Worm (Caenorhabditis elegans): ENCODE data around the gene Y94H6A.7.

The Y94H6A.7 gene

DNA sequence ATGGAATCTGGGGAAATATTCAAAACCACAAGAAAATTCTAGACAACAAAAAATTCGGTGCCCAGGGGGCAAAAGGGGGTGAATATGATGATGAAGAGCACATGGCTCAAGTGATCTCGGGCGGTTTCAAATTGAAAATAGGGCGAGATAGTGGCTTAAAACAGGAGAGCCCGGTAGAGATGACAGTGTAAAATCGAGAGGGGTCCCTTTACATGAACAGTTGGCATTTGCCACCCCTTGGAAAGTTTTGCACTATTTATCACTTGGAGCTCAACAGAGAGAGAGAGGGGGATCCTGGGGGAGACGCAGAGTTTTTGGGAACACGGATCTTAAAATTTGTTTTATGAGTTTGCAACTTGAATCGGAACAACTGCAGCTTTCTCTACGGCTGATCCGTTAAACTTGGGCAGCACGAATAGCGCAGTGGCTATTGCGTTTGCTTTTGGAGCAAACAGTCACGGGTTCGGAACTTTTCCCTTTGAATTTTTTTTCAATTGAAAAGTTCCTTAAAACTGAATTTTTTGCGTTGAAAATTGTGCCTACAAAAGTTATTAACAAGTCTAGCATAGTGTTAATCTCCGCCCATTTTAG lies 50.9 kb downstream of the Y94H6A.7 start (continued):
- TF ChIP-seq snpc-1.3 (tag; optimal IDR thresholded peaks at IDR 0.05; ENCODE audit: insufficient read depth), result peak; percentile 44
- no peak for TF ChIP-seq attf-5 (GFP tag; optimal IDR thresholded peaks at IDR 0.05)
- peak in 1 of 2 experiments; percentile 41 for TF ChIP-seq rec-8 (tag; optimal IDR thresholded peaks at IDR 0.05)
- TF ChIP-seq lin-40 (tag; optimal IDR thresholded peaks at IDR 0.05), result no peak
- no peak for TF ChIP-seq egl-44 (GFP tag; IDR thresholded peaks at IDR 0.05)
- peak; percentile 51 for TF ChIP-seq lin-54 (GFP tag; optimal IDR thresholded peaks at IDR 0.05)
- 0 out of 2 replicates have a peak, but pooled peaks have one; percentile 16 for TF ChIP-seq ekl-4 (GFP tag; IDR thresholded peaks at IDR 0.05)
- TF ChIP-seq ZK185.1 (tag; optimal IDR thresholded peaks at IDR 0.05; ENCODE audit: poor library complexity, severe bottlenecking), result no peak

DNA sequence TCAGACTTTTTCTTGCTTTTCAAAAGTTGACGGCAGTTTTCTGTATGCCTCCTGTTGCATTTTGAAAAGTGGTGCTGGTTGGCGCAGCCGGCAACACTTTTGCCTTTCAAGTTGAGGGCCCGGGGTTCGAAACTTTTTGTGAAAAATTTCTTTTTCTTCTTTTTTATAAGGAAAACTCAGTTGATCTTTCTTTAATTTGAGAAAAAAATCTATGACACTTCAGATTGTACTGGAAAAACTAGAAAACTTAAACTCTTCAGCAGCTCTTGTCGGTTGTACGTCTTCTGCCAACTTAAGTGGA lies 51.5 kb downstream of the Y94H6A.7 start:
- TF ChIP-seq lin-26 (GFP tag; IDR thresholded peaks at IDR 0.05) (peak; percentile 90), fkh-3 (tag; optimal IDR thresholded peaks at IDR 0.05) (no peak), tlf-1 (GFP tag; optimal IDR thresholded peaks at IDR 0.05) (peak; percentile 16), lin-54 (GFP tag; optimal IDR thresholded peaks at IDR 0.05) (peak; percentile 50), mxl-1 (tag; optimal IDR thresholded peaks at IDR 0.05) (peak; percentile 68), pha-4 (tag; optimal IDR thresholded peaks at IDR 0.05) (no peak), attf-6 (GFP tag; IDR thresholded peaks at IDR 0.05) (no peak), snpc-1.1 (tag; optimal IDR thresholded peaks at IDR 0.05; ENCODE audit: insufficient read depth) (no peak), snpc-3.4 (tag; optimal IDR thresholded peaks at IDR 0.05) (peak; percentile 72), him-1 (tag; optimal IDR thresholded peaks at IDR 0.05) (no peak), cebp-1 (GFP tag; IDR thresholded peaks at IDR 0.05) (no peak), cebp-1 (tag; optimal IDR thresholded peaks at IDR 0.05) (peak; percentile 39), F49E8.2 (tag; optimal IDR thresholded peaks at IDR 0.05; ENCODE audit: insufficient read depth) (no peak), lin-40 (tag; optimal IDR thresholded peaks at IDR 0.05) (no peak), zim-3 (tag; optimal IDR thresholded peaks at IDR 0.05) (peak; percentile 16), T26A5.8 (tag; optimal IDR thresholded peaks at IDR 0.05) (peak; percentile 60), pbrm-1 (GFP tag; IDR thresholded peaks at IDR 0.05) (peak; percentile 48; the same call in 1 of the 2 replicates), nhr-179 (tag; optimal IDR thresholded peaks at IDR 0.05) (peak; percentile 13), ztf-26 (tag; optimal IDR thresholded peaks at IDR 0.05) (peak; percentile 25), ztf-18 (tag; optimal IDR thresholded peaks at IDR 0.05) (peak; percentile 59), hsf-1 (GFP tag; IDR thresholded peaks at IDR 0.05) (0 out of 2 replicates have a peak, but pooled peaks have one; percentile 33), let-607 (tag; optimal IDR thresholded peaks at IDR 0.05) (peak; percentile 7 to 38), ama-1 (optimal IDR thresholded peaks at IDR 0.05) (no peak), ama-1 (GFP tag; optimal IDR thresholded peaks at IDR 0.05) (peak; percentile 3 to 91), snpc-4 (GFP tag; optimal IDR thresholded peaks at IDR 0.05) (peak; percentile 24), snpc-4 (tag; optimal IDR thresholded peaks at IDR 0.05) (peak in 1 of 4 experiments; percentile 7), B0261.1 (tag; optimal IDR thresholded peaks at IDR 0.05) (peak; percentile 96), F52B5.7 (tag; optimal IDR thresholded peaks at IDR 0.05) (peak; percentile 71), F10E7.11 (tag; optimal IDR thresholded peaks at IDR 0.05) (no peak), nfyb-1 (GFP tag; IDR thresholded peaks at IDR 0.05) (0 out of 2 replicates have a peak, but pooled peaks have one; percentile 19), cebp-2 (GFP tag; IDR thresholded peaks at IDR 0.05) (0 out of 2 replicates have a peak, but pooled peaks have one; percentile 65), hmg-1.2 (GFP tag; IDR thresholded peaks at IDR 0.05) (peak; percentile 36; the same call in 1 of the 2 replicates), nhr-90 (tag; optimal IDR thresholded peaks at IDR 0.05) (peak; percentile 68), hrde-1 (tag; optimal IDR thresholded peaks at IDR 0.05; ENCODE audit: borderline replicate concordance) (peak; percentile 24), Y56A3A.18 (GFP tag; IDR thresholded peaks at IDR 0.05) (0 out of 2 replicates have a peak, but pooled peaks have one; percentile 8), F33H1.4 (GFP tag; IDR thresholded peaks at IDR 0.05) (0 out of 2 replicates have a peak, but pooled peaks have one; percentile 18), Y79H2A.3 (GFP tag; conservative IDR thresholded peaks at IDR 0.05) (0 out of 2 replicates have a peak, but pooled peaks have one; percentile 62), egl-44 (GFP tag; IDR thresholded peaks at IDR 0.05) (peak; percentile 50; the same call in 1 of the 2 replicates), tbp1 (GFP tag; optimal IDR thresholded peaks at IDR 0.05) (peak; percentile 98), die-1 (tag; optimal IDR thresholded peaks at IDR 0.05) (peak; percentile 94)
